Worm (Caenorhabditis elegans): Measurements from ENCODE around the gene Y43F8C.11.

Gene Y43F8C.11

ce11 chrV:19643015-19643414 lies 27.0 kb upstream of the Y43F8C.11 start (continued):
- TF ChIP-seq F55B11.4 (tag; optimal IDR thresholded peaks at IDR 0.05; ENCODE audit: borderline replicate concordance, insufficient read depth) (no peak), lin-40 (tag; optimal IDR thresholded peaks at IDR 0.05) (peak; percentile 92), lag-1 (GFP tag; IDR thresholded peaks at IDR 0.05) (peak; percentile 89), dpl-1 (GFP tag; optimal IDR thresholded peaks at IDR 0.05) (peak; percentile 55), bed-2 (GFP tag; IDR thresholded peaks at IDR 0.05) (0 out of 2 replicates have a peak, but pooled peaks have one; percentile 63), ama-1 (optimal IDR thresholded peaks at IDR 0.05) (no peak), ama-1 (GFP tag; optimal IDR thresholded peaks at IDR 0.05) (peak; percentile 79 to 89), madf-8 (GFP tag; conservative IDR thresholded peaks at IDR 0.05) (0 out of 2 replicates have a peak, but pooled peaks have one; percentile 34), ztf-26 (tag; optimal IDR thresholded peaks at IDR 0.05) (peak; percentile 91), hlh-26 (GFP tag; conservative IDR thresholded peaks at IDR 0.05) (no peak), somi-1 (GFP tag; optimal IDR thresholded peaks at IDR 0.05) (peak; percentile 70), nhr-120 (GFP tag; IDR thresholded peaks at IDR 0.05) (peak; percentile 91; the same call in 1 of the 2 replicates), nfya-1 (tag; optimal IDR thresholded peaks at IDR 0.05; ENCODE audit: borderline replicate concordance, insufficient read depth) (no peak), xnd-1 (tag; optimal IDR thresholded peaks at IDR 0.05) (peak; percentile 24), sea-2 (GFP tag; IDR thresholded peaks at IDR 0.05) (peak; percentile 73), ceh-27 (GFP tag; optimal IDR thresholded peaks at IDR 0.05) (peak; percentile 91), B0019.2 (GFP tag; conservative IDR thresholded peaks at IDR 0.05) (no peak; the same call in 1 of the 2 replicates), F22D6.2 (tag; optimal IDR thresholded peaks at IDR 0.05) (peak; percentile 78), lin-35 (GFP tag; optimal IDR thresholded peaks at IDR 0.05) (peak in 1 of 3 experiments; percentile 74), F49E8.2 (tag; optimal IDR thresholded peaks at IDR 0.05; ENCODE audit: insufficient read depth) (peak; percentile 94), ccch-3 (GFP tag; optimal IDR thresholded peaks at IDR 0.05) (no peak), Y95B8A.8 (GFP tag; IDR thresholded peaks at IDR 0.05) (peak; percentile 81; the same call in 1 of the 2 replicates), F57A8.1 (GFP tag; optimal IDR thresholded peaks at IDR 0.05) (no peak), lin-54 (GFP tag; optimal IDR thresholded peaks at IDR 0.05) (peak; percentile 89), unc-130 (GFP tag; optimal IDR thresholded peaks at IDR 0.05) (peak; percentile 88), egrh-3 (GFP tag; IDR thresholded peaks at IDR 0.05) (peak; percentile 74), ztf-18 (tag; optimal IDR thresholded peaks at IDR 0.05) (peak; percentile 83), egl-44 (GFP tag; IDR thresholded peaks at IDR 0.05) (peak; percentile 92), madf-3 (GFP tag; IDR thresholded peaks at IDR 0.05) (no peak; the same call in 1 of the 2 replicates), rcor-1 (GFP tag; IDR thresholded peaks at IDR 0.05) (peak; percentile 92), unc-62 (GFP tag; optimal IDR thresholded peaks at IDR 0.05) (no peak), lsy-27 (tag; optimal IDR thresholded peaks at IDR 0.05; ENCODE audit: borderline replicate concordance, insufficient read depth) (peak; percentile 89), snpc-1.3 (tag; optimal IDR thresholded peaks at IDR 0.05; ENCODE audit: insufficient read depth) (peak; percentile 94), mxl-1 (tag; optimal IDR thresholded peaks at IDR 0.05) (peak; percentile 86), snpc-4 (GFP tag; optimal IDR thresholded peaks at IDR 0.05) (peak; percentile 80), snpc-4 (tag; optimal IDR thresholded peaks at IDR 0.05) (peak; percentile 34 to 93 (median 83)), ztf-28 (GFP tag; IDR thresholded peaks at IDR 0.05) (peak; percentile 75; the same call in 1 of the 2 replicates), hrde-1 (tag; optimal IDR thresholded peaks at IDR 0.05; ENCODE audit: borderline replicate concordance) (peak; percentile 95), ztf-3 (GFP tag; optimal IDR thresholded peaks at IDR 0.05) (peak; percentile 49), let-526 (GFP tag; IDR thresholded peaks at IDR 0.05) (peak; percentile 84), nhr-27 (tag; optimal IDR thresholded peaks at IDR 0.05) (peak; percentile 89), tbx-9 (tag; optimal IDR thresholded peaks at IDR 0.05; ENCODE audit: borderline replicate concordance) (peak; percentile 65), cebp-1 (GFP tag; IDR thresholded peaks at IDR 0.05) (peak; percentile 59; the same call in 1 of the 2 replicates), cebp-1 (tag; optimal IDR thresholded peaks at IDR 0.05) (peak; percentile 84), repo-1 (tag; optimal IDR thresholded peaks at IDR 0.05) (peak; percentile 95), sptf-2 (GFP tag; optimal IDR thresholded peaks at IDR 0.05) (no peak), pbrm-1 (GFP tag; IDR thresholded peaks at IDR 0.05) (peak; percentile 95), aptf-2 (GFP tag; conservative IDR thresholded peaks at IDR 0.05) (peak; percentile 51; the same call in 1 of the 2 replicates)
